Worm (Caenorhabditis elegans): Measurements from ENCODE around the gene C08E3.14.

- TF ChIP-seq F13C5.2 (tag; optimal IDR thresholded peaks at IDR 0.05) (no peak), flt-1 (GFP tag; IDR thresholded peaks at IDR 0.05) (no peak), ama-1 (optimal IDR thresholded peaks at IDR 0.05) (no peak), tbx-37 (GFP tag; conservative IDR thresholded peaks at IDR 0.05) (no peak), B0310.2 (tag; optimal IDR thresholded peaks at IDR 0.05) (no peak), hmg-4 (GFP tag; optimal IDR thresholded peaks at IDR 0.05) (no peak), tra-4 (tag; optimal IDR thresholded peaks at IDR 0.05) (no peak), hmbx-1 (tag; optimal IDR thresholded peaks at IDR 0.05) (no peak), hnd-1 (tag; optimal IDR thresholded peaks at IDR 0.05) (no peak), ceh-13 (GFP tag; optimal IDR thresholded peaks at IDR 0.05) (no peak)
Measured at ce11 chrII:1654917-1655316, 29.2 kb downstream of the C08E3.14 start, which contains the start of gene btb-12.

Measured in whole organism, early embryonic.